Worm (Caenorhabditis elegans) whole organism, L2 larva: Measurements from ENCODE around the gene rps-4.
A peak's percentile ranks its signal among the peaks of the same experiment; 100 is the strongest.

ENCODE experiments used
- ZK546.5 ChIP-seq: sonication (generic microtip); optimal IDR thresholded peaks from 2 replicates; lab custom pipeline; 2017; ENCODE audit warnings: missing biosample characterization, missing genetic modification characterization
- alr-1 ChIP-seq: fragments of 150-350 bp; optimal IDR thresholded peaks from 2 replicates; lab custom pipeline; 2014; ENCODE audit warnings: missing biosample characterization, missing genetic modification characterization
- ama-1 ChIP-seq: fragments of 150-350 bp; optimal IDR thresholded peaks from 2 replicates; lab custom pipeline; 2018; ENCODE audit warnings: inconsistent platforms
- ceh-82 ChIP-seq: fragments of 150-350 bp; optimal IDR thresholded peaks from 2 replicates; lab custom pipeline; 2014; ENCODE audit warnings: missing biosample characterization, missing genetic modification characterization
- dmd-4 ChIP-seq: sonication (generic microtip); optimal IDR thresholded peaks from 2 replicates; lab custom pipeline; 2017; ENCODE audit warnings: missing biosample characterization, missing genetic modification characterization
- gmeb-1 ChIP-seq: fragments of 150-350 bp; optimal IDR thresholded peaks from 2 replicates; lab custom pipeline; 2014; ENCODE audit warnings: missing biosample characterization, missing genetic modification characterization
- mdl-1 ChIP-seq, 2 experiments: fragments of 150-350 bp in 1 of 2; sonication (generic microtip) in 1 of 2; optimal IDR thresholded peaks; 2 replicates each; lab custom pipeline; 2017; ENCODE audit warnings: missing biosample characterization in 2 of 2, missing genetic modification characterization in 2 of 2
- nhr-237 ChIP-seq: fragments of 150-350 bp; optimal IDR thresholded peaks from 2 replicates; lab custom pipeline; 2014; ENCODE audit warnings: missing biosample characterization, missing genetic modification characterization
- nhr-25 ChIP-seq: fragments of 150-350 bp; sonication (generic microtip); optimal IDR thresholded peaks from 3 replicates; lab custom pipeline; 2014; ENCODE audit warnings: missing biosample characterization, missing genetic modification characterization
- sem-4 ChIP-seq: fragments of 150-350 bp; optimal IDR thresholded peaks from 2 replicates; lab custom pipeline; 2014; ENCODE audit warnings: missing biosample characterization, missing genetic modification reagents, missing genetic modification characterization
- sma-3 ChIP-seq: sonication (generic microtip); optimal IDR thresholded peaks from 2 replicates; lab custom pipeline; 2016; ENCODE audit warnings: missing genetic modification reagents, missing genetic modification characterization, missing compliant biosample characterization
- unc-55 ChIP-seq: fragments of 150-350 bp; sonication (generic microtip); optimal IDR thresholded peaks from 3 replicates; lab custom pipeline; 2014; ENCODE audit warnings: missing biosample characterization, missing genetic modification reagents, missing genetic modification characterization
- zag-1 ChIP-seq: fragments of 150-350 bp; optimal IDR thresholded peaks from 2 replicates; lab custom pipeline; 2014; ENCODE audit warnings: missing biosample characterization, missing genetic modification characterization
- ztf-11 ChIP-seq: sonication (generic microtip); optimal IDR thresholded peaks from 2 replicates; lab custom pipeline; 2017; ENCODE audit warnings: missing biosample characterization, missing genetic modification characterization

ce11 chrIV:7083382-7083784 lies 1.1 kb downstream of the rps-4 start, which contains the start of gene Y43B11AR.3:
- TF ChIP-seq nhr-237 (tag; lab: Kevin White, UChicago) (no peak), nhr-25 (no peak), gmeb-1 (tag; lab: Kevin White, UChicago) (no peak), zag-1 (tag; lab: Kevin White, UChicago) (no peak), alr-1 (tag; lab: Kevin White, UChicago) (no peak), dmd-4 (tag; lab: Kevin White, UChicago) (no peak), mdl-1 (tag; optimal IDR thresholded peaks at IDR 0.05; lab: Kevin White, UChicago) (no peak), ztf-11 (tag; lab: Kevin White, UChicago) (no peak), sma-3 (GFP tag; lab: Kevin White, UChicago) (no peak), ceh-82 (no peak), ama-1 (lab: Kevin White, UChicago) (peak; percentile 46), ZK546.5 (tag; lab: Kevin White, UChicago) (no peak), sem-4 (no peak), unc-55 (GFP tag; lab: Kevin White, UChicago) (no peak)
